Worm (Caenorhabditis elegans): ENCODE measurements around the gene his-37.

The his-37 gene

ce11 chrV:9503152-9503817, 43.6 kb upstream of the his-37 start (continued):
- TF ChIP-seq ceh-40 (GFP tag; IDR thresholded peaks at IDR 0.05) (0 out of 2 replicates have a peak, but pooled peaks have one; percentile 70), cebp-1 (GFP tag; IDR thresholded peaks at IDR 0.05) (no peak), cebp-1 (tag; optimal IDR thresholded peaks at IDR 0.05) (no peak), hlh-12 (tag; optimal IDR thresholded peaks at IDR 0.05) (no peak), hlh-26 (GFP tag; conservative IDR thresholded peaks at IDR 0.05) (no peak), C17E4.6 (GFP tag; IDR thresholded peaks at IDR 0.05) (no peak), B0261.1 (tag; optimal IDR thresholded peaks at IDR 0.05) (peak; percentile 95), aptf-2 (GFP tag; conservative IDR thresholded peaks at IDR 0.05) (no peak), K12H6.12 (tag; optimal IDR thresholded peaks at IDR 0.05) (peak; percentile 45), K11D2.4 (GFP tag; IDR thresholded peaks at IDR 0.05) (0 out of 2 replicates have a peak, but pooled peaks have one; percentile 49), somi-1 (GFP tag; optimal IDR thresholded peaks at IDR 0.05) (peak; percentile 40), lsy-27 (tag; optimal IDR thresholded peaks at IDR 0.05; ENCODE audit: borderline replicate concordance, insufficient read depth) (peak; percentile 12), snpc-3.4 (tag; optimal IDR thresholded peaks at IDR 0.05) (peak; percentile 73), lin-40 (tag; optimal IDR thresholded peaks at IDR 0.05) (no peak), Y53F4B.3 (GFP tag; IDR thresholded peaks at IDR 0.05) (no peak), Y95B8A.8 (GFP tag; IDR thresholded peaks at IDR 0.05) (no peak), ets-4 (GFP tag; optimal IDR thresholded peaks at IDR 0.05) (peak; percentile 35), ama-1 (optimal IDR thresholded peaks at IDR 0.05) (no peak), ama-1 (GFP tag; optimal IDR thresholded peaks at IDR 0.05) (peak in 1 of 2 experiments; percentile 85), egrh-3 (GFP tag; IDR thresholded peaks at IDR 0.05) (no peak), ceh-79 (tag; optimal IDR thresholded peaks at IDR 0.05) (peak; percentile 55), let-607 (tag; optimal IDR thresholded peaks at IDR 0.05) (peak in 1 of 2 experiments; percentile 25), sdz-38 (tag; optimal IDR thresholded peaks at IDR 0.05) (peak; percentile 20), ztf-6 (GFP tag; IDR thresholded peaks at IDR 0.05) (no peak), tbx-9 (tag; optimal IDR thresholded peaks at IDR 0.05; ENCODE audit: borderline replicate concordance) (no peak), mes-4 (tag; optimal IDR thresholded peaks at IDR 0.05) (peak; percentile 47), F37B4.10 (GFP tag; IDR thresholded peaks at IDR 0.05) (no peak), madf-10 (tag; optimal IDR thresholded peaks at IDR 0.05) (peak; percentile 41), D2030.7 (GFP tag; IDR thresholded peaks at IDR 0.05) (peak; percentile 42), nfya-2 (GFP tag; IDR thresholded peaks at IDR 0.05) (no peak), zim-3 (tag; optimal IDR thresholded peaks at IDR 0.05) (peak; percentile 92), Y67H2A.10 (GFP tag; conservative IDR thresholded peaks at IDR 0.05) (no peak), bed-2 (GFP tag; IDR thresholded peaks at IDR 0.05) (no peak), xnd-1 (tag; optimal IDR thresholded peaks at IDR 0.05) (no peak), F52B5.7 (tag; optimal IDR thresholded peaks at IDR 0.05) (peak; percentile 43), snpc-1.3 (tag; optimal IDR thresholded peaks at IDR 0.05; ENCODE audit: insufficient read depth) (peak; percentile 67), ccch-3 (GFP tag; optimal IDR thresholded peaks at IDR 0.05) (no peak), madf-8 (GFP tag; conservative IDR thresholded peaks at IDR 0.05) (no peak), F39B2.1 (GFP tag; IDR thresholded peaks at IDR 0.05) (no peak), attf-6 (GFP tag; IDR thresholded peaks at IDR 0.05) (no peak), lir-1 (GFP tag; conservative IDR thresholded peaks at IDR 0.05) (peak; percentile 70), attf-5 (GFP tag; optimal IDR thresholded peaks at IDR 0.05) (peak; percentile 24), dox-1 (GFP tag; IDR thresholded peaks at IDR 0.05) (peak; percentile 80), fkh-3 (tag; optimal IDR thresholded peaks at IDR 0.05) (peak; percentile 66), cebp-2 (GFP tag; IDR thresholded peaks at IDR 0.05) (peak; percentile 83; the same call in 1 of the 2 replicates), F33H1.4 (GFP tag; IDR thresholded peaks at IDR 0.05) (0 out of 2 replicates have a peak, but pooled peaks have one; percentile 11), tbp1 (GFP tag; optimal IDR thresholded peaks at IDR 0.05) (peak; percentile 96)

Measured in whole organism, young adult.